Worm (Caenorhabditis elegans) whole organism, L1 larva: ENCODE measurements around the gene sex-1.
A peak's percentile ranks its signal among the peaks of the same experiment; 100 is the strongest.

Experiments
- C04F5.9 ChIP-seq: sonication (generic microtip); optimal IDR thresholded peaks from 2 replicates; lab custom pipeline; 2016; ENCODE audit warnings: missing genetic modification characterization, missing compliant biosample characterization
- C16A3.4 ChIP-seq: fragments of 150-350 bp; optimal IDR thresholded peaks from 2 replicates; lab custom pipeline; 2014; ENCODE audit warnings: missing biosample characterization, missing genetic modification characterization
- C34B4.2 ChIP-seq: sonication (generic microtip); optimal IDR thresholded peaks from 2 replicates; lab custom pipeline; 2017; ENCODE audit warnings: mild to moderate bottlenecking, missing genetic modification characterization, missing compliant biosample characterization
- ama-1 ChIP-seq: fragments of 150-350 bp; optimal IDR thresholded peaks from 2 replicates; lab custom pipeline; 2014
- blmp-1 ChIP-seq: fragments of 150-350 bp; optimal IDR thresholded peaks from 2 replicates; lab custom pipeline; 2014; ENCODE audit warnings: missing biosample characterization, missing genetic modification characterization
- ceh-82 ChIP-seq, 3 experiments: fragments of 150-350 bp in 1 of 3; sonication (generic microtip) in 2 of 3; optimal IDR thresholded peaks; 2 replicates each; lab custom pipeline; 2014 to 2017; ENCODE audit warnings: missing biosample characterization in 3 of 3, missing genetic modification characterization in 3 of 3
- ceh-90 ChIP-seq: sonication (generic microtip); optimal IDR thresholded peaks from 2 replicates; lab custom pipeline; 2016; ENCODE audit warnings: missing genetic modification characterization, missing compliant biosample characterization
- dsc-1 ChIP-seq: sonication (generic microtip); optimal IDR thresholded peaks from 2 replicates; lab custom pipeline; 2016; ENCODE audit warnings: mild to moderate bottlenecking, missing genetic modification characterization, missing compliant biosample characterization
- efl-1 ChIP-seq, 4 experiments: fragments of 150-350 bp; optimal IDR thresholded peaks in 3 of 4; peaks in 1 of 4; 1 replicate in 1 of 4; 2 replicates in 3 of 4; lab custom pipeline; 2014; ENCODE audit warnings: missing biosample characterization in 2 of 4, missing genetic modification characterization in 2 of 4, missing genetic modification reagents in 2 of 4
- efl-3 ChIP-seq: fragments of 200-800 bp; sonication (Bioruptor generic); optimal IDR thresholded peaks from 2 replicates; lab custom pipeline; 2018; ENCODE audit warnings: mild to moderate bottlenecking, missing genetic modification characterization, missing compliant biosample characterization
- egl-13 ChIP-seq: sonication (generic microtip); optimal IDR thresholded peaks from 2 replicates; lab custom pipeline; 2016; ENCODE audit warnings: missing genotype, missing genetic modification reagents, missing genetic modification characterization, missing compliant biosample characterization
- elt-2 ChIP-seq: sonication (generic microtip); optimal IDR thresholded peaks from 2 replicates; lab custom pipeline; 2016; ENCODE audit warnings: missing genetic modification characterization, mild to moderate bottlenecking, inconsistent platforms, missing compliant biosample characterization, missing genetic modification reagents
- elt-3 ChIP-seq, 6 experiments: fragments of 150-350 bp in 1 of 6; sonication (generic microtip); optimal IDR thresholded peaks; 2 replicates each; lab custom pipeline; 2017 to 2018; ENCODE audit warnings: missing biosample characterization in 6 of 6, missing genetic modification characterization in 6 of 6, inconsistent platforms in 1 of 6
- grh-1 ChIP-seq: fragments of 200-800 bp; sonication (Bioruptor generic); IDR thresholded peaks from 2 replicates; pipeline ENCODE4 v1.3.6; 2022; ENCODE audit warnings: missing genetic modification reagents, missing genetic modification characterization, missing compliant biosample characterization
- hpl-2 ChIP-seq: fragments of 150-350 bp; optimal IDR thresholded peaks from 2 replicates; lab custom pipeline; 2014; ENCODE audit warnings: missing biosample characterization, missing genetic modification reagents, missing genetic modification characterization
- jun-1 ChIP-seq: fragments of 150-350 bp; optimal IDR thresholded peaks from 2 replicates; lab custom pipeline; 2014; ENCODE audit warnings: missing biosample characterization, missing genetic modification reagents, missing genetic modification characterization
- lin-14 ChIP-seq: fragments of 200-800 bp; sonication (Bioruptor generic); optimal IDR thresholded peaks from 2 replicates; lab custom pipeline; 2018; ENCODE audit warnings: mild to moderate bottlenecking, missing genetic modification characterization, moderate library complexity, missing compliant biosample characterization
- lin-15B ChIP-seq: fragments of 150-350 bp; sonication (generic microtip); optimal IDR thresholded peaks from 3 replicates; lab custom pipeline; 2014; ENCODE audit warnings: missing biosample characterization, missing genetic modification characterization
- lin-35 ChIP-seq, 2 experiments: fragments of 150-350 bp; optimal IDR thresholded peaks; 2 replicates each; lab custom pipeline; 2014; ENCODE audit warnings: missing biosample characterization in 2 of 2, missing genetic modification characterization in 2 of 2, missing genetic modification reagents in 2 of 2
- lin-39 ChIP-seq: fragments of 150-350 bp; optimal IDR thresholded peaks from 2 replicates; lab custom pipeline; 2014; ENCODE audit warnings: missing biosample characterization, missing genetic modification reagents, missing genetic modification characterization
- lir-3 ChIP-seq: sonication (generic microtip); optimal IDR thresholded peaks from 2 replicates; lab custom pipeline; 2016; ENCODE audit warnings: mild to moderate bottlenecking, missing genetic modification characterization, moderate library complexity, missing compliant biosample characterization; ENCODE audit not compliant: poor library complexity
- lsy-2 ChIP-seq, 2 experiments: fragments of 150-350 bp; optimal IDR thresholded peaks; 2 replicates each; lab custom pipeline; 2014; ENCODE audit warnings: missing biosample characterization in 2 of 2, missing genetic modification characterization in 2 of 2
- mab-9 ChIP-seq: fragments of 200-800 bp; sonication (Bioruptor generic); IDR thresholded peaks from 2 replicates; pipeline ENCODE4 v1.3.6; 2022; ENCODE audit warnings: missing genetic modification reagents, missing genetic modification characterization, missing compliant biosample characterization
- mef-2 ChIP-seq: fragments of 150-350 bp; optimal IDR thresholded peaks from 2 replicates; lab custom pipeline; 2014; ENCODE audit warnings: missing biosample characterization, missing genetic modification characterization
- mep-1 ChIP-seq: fragments of 150-350 bp; optimal IDR thresholded peaks from 2 replicates; lab custom pipeline; 2014; ENCODE audit warnings: missing biosample characterization, missing genetic modification characterization
- nhr-11 ChIP-seq: fragments of 150-350 bp; optimal IDR thresholded peaks from 2 replicates; lab custom pipeline; 2014; ENCODE audit warnings: missing biosample characterization, missing genetic modification characterization
- nhr-19 ChIP-seq: fragments of 200-800 bp; sonication (Bioruptor generic); conservative IDR thresholded peaks from 2 replicates; pipeline ENCODE4 v1.3.6; 2022; ENCODE audit warnings: missing genetic modification characterization, missing compliant biosample characterization
- nhr-20 ChIP-seq: sonication (generic microtip); optimal IDR thresholded peaks from 2 replicates; lab custom pipeline; 2016; ENCODE audit warnings: mild to moderate bottlenecking, missing genetic modification characterization, missing compliant biosample characterization
- nhr-237 ChIP-seq: fragments of 150-350 bp; optimal IDR thresholded peaks from 2 replicates; lab custom pipeline; 2014; ENCODE audit warnings: missing biosample characterization, missing genetic modification characterization
- nhr-28 ChIP-seq: fragments of 150-350 bp; optimal IDR thresholded peaks from 2 replicates; lab custom pipeline; 2014; ENCODE audit warnings: missing biosample characterization, missing genetic modification characterization
- nhr-47 ChIP-seq: sonication (generic microtip); optimal IDR thresholded peaks from 2 replicates; lab custom pipeline; 2016; ENCODE audit warnings: mild to moderate bottlenecking, missing genetic modification characterization, moderate library complexity, missing compliant biosample characterization
- nhr-71 ChIP-seq: sonication (generic microtip); optimal IDR thresholded peaks from 2 replicates; lab custom pipeline; 2016; ENCODE audit warnings: mild to moderate bottlenecking, missing genetic modification characterization, moderate library complexity, missing compliant biosample characterization
- nhr-76 ChIP-seq: sonication (generic microtip); optimal IDR thresholded peaks from 2 replicates; lab custom pipeline; 2017; ENCODE audit warnings: missing biosample characterization, missing genetic modification characterization
- nhr-85 ChIP-seq: sonication (generic microtip); peaks from one replicate; lab custom pipeline; 2016; ENCODE audit warnings: missing genetic modification characterization, inconsistent platforms, missing compliant biosample characterization
- nhr-90 ChIP-seq: sonication (generic microtip); optimal IDR thresholded peaks from 2 replicates; lab custom pipeline; 2016; ENCODE audit warnings: mild to moderate bottlenecking, missing genetic modification characterization, missing compliant biosample characterization; ENCODE audit not compliant: poor library complexity
- snu-23 ChIP-seq: sonication (generic microtip); optimal IDR thresholded peaks from 2 replicates; lab custom pipeline; 2016; ENCODE audit warnings: missing genetic modification characterization, missing compliant biosample characterization
- sox-4 ChIP-seq: sonication (generic microtip); optimal IDR thresholded peaks from 2 replicates; lab custom pipeline; 2016; ENCODE audit warnings: missing genetic modification characterization, missing compliant biosample characterization
- sptf-1 ChIP-seq: fragments of 150-350 bp; optimal IDR thresholded peaks from 2 replicates; lab custom pipeline; 2014; ENCODE audit warnings: missing biosample characterization, missing genetic modification characterization
- sup-37 ChIP-seq: fragments of 200-800 bp; sonication (Bioruptor generic); optimal IDR thresholded peaks from 2 replicates; lab custom pipeline; 2018; ENCODE audit warnings: mild to moderate bottlenecking, missing genetic modification characterization, missing compliant biosample characterization
- swsn-7 ChIP-seq: sonication (generic microtip); optimal IDR thresholded peaks from 2 replicates; lab custom pipeline; 2016; ENCODE audit warnings: missing genetic modification characterization, missing compliant biosample characterization
- tbx-2 ChIP-seq: sonication (generic microtip); optimal IDR thresholded peaks from 2 replicates; lab custom pipeline; 2016; ENCODE audit warnings: missing genetic modification characterization, missing compliant biosample characterization
- unc-130 ChIP-seq: fragments of 150-350 bp; optimal IDR thresholded peaks from 2 replicates; lab custom pipeline; 2017; ENCODE audit warnings: missing biosample characterization, missing genetic modification characterization, inconsistent platforms
- unc-30 ChIP-seq: sonication (generic microtip); optimal IDR thresholded peaks from 2 replicates; lab custom pipeline; 2017; ENCODE audit warnings: missing biosample characterization, missing genetic modification characterization
- unc-98 ChIP-seq: fragments of 200-800 bp; sonication (Bioruptor generic); IDR thresholded peaks from 2 replicates; pipeline ENCODE4 v1.3.6; 2022; ENCODE audit warnings: missing genetic modification characterization, missing compliant biosample characterization
- vab-15 ChIP-seq: sonication (generic microtip); optimal IDR thresholded peaks from 2 replicates; lab custom pipeline; 2017; ENCODE audit warnings: missing genotype, mild to moderate bottlenecking, missing genetic modification characterization, missing compliant biosample characterization
- zip-4 ChIP-seq: fragments of 200-800 bp; sonication (Bioruptor generic); optimal IDR thresholded peaks from 2 replicates; lab custom pipeline; 2018; ENCODE audit warnings: mild to moderate bottlenecking, missing genetic modification characterization, moderate library complexity, missing compliant biosample characterization
- ztf-4 ChIP-seq: fragments of 150-350 bp; optimal IDR thresholded peaks from 2 replicates; lab custom pipeline; 2014; ENCODE audit warnings: missing biosample characterization, missing genetic modification characterization

Gene sex-1

DNA sequence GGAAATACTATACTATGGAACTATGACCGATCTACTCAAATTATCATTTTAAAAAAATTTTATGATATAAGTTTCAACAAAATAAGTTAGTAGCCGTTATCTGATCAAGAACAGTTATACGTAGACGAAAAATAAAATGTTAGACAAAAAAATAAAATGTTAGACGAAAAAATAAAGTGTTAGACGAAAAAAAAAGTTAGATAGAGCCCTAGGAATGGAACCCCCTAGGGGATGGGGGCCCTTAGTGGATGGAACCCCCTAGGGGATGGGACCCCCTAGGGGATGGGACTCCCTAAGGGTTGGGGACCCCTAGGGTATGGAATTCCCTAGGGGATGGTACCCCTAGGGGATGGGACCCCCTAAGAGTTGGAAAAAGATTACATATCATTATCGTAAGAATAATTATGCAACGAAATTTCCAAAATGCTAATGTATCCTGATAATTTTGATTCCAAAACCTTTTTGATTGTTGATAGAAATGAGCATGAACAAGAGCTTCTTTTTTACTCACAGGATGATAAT lies 14.0 kb upstream of the sex-1 start:
- TF ChIP-seq lir-3 (tag; lab: Kevin White, UChicago) (no peak), lin-39 (tag; lab: Kevin White, UChicago) (no peak), ztf-4 (tag; lab: Kevin White, UChicago) (no peak), tbx-2 (no peak), C16A3.4 (tag; lab: Kevin White, UChicago) (no peak), sox-4 (no peak), swsn-7 (tag; lab: Kevin White, UChicago) (no peak), zip-4 (GFP tag; lab: Kevin White, UChicago) (no peak), hpl-2 (GFP tag; lab: Kevin White, UChicago) (no peak), unc-98 (GFP tag; lab: Robert Waterston, UW) (no peak), lsy-2 (tag; optimal IDR thresholded peaks at IDR 0.05; lab: Kevin White, UChicago) (no peak)
- TF ChIP-seq, all 84 proteins: peak for 0

DNA sequence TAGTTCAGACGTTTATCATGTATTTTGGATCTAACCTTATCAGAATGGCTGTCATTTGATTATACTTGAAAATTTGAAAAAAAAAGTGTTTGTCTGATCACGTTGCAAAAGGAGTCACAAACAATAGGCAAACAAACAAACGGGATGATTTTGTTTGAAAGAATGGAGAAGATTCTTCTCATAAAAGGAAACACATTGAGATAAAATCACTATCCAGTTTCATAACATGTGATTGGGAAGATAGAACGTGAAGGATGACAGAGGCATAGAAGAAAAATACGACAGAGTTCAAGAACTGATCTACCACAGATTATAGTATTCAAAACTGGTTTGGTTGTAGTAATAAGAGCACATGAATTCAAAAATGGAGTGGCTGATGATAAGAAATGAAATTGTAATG lies 13.6 kb upstream of the sex-1 start, which contains the start of gene F44A6.5:
TSS of gene F44A6.5 (minus strand) at position 151 of the 400 bp plus-strand sequence.
- TF ChIP-seq nhr-76 (tag; lab: Kevin White, UChicago) (no peak), efl-1 (optimal IDR thresholded peaks at IDR 0.05; lab: Kevin White, UChicago) (no peak), efl-1 (GFP tag; optimal IDR thresholded peaks at IDR 0.05 in 1 of 2; lab: Kevin White, UChicago) (peak in 1 of 2 experiments; percentile 82), elt-3 (tag; optimal IDR thresholded peaks at IDR 0.05; lab: Kevin White, UChicago) (peak in 2 of 6 experiments; percentile 50 to 62), elt-2 (tag; lab: Kevin White, UChicago) (peak; percentile 79), nhr-47 (tag; lab: Kevin White, UChicago) (peak; percentile 23), C04F5.9 (tag; lab: Kevin White, UChicago) (no peak), nhr-71 (tag; lab: Kevin White, UChicago) (peak; percentile 79), jun-1 (tag; lab: Kevin White, UChicago) (no peak), snu-23 (GFP tag; lab: Kevin White, UChicago) (peak; percentile 60), nhr-28 (tag; lab: Kevin White, UChicago) (no peak), lir-3 (tag; lab: Kevin White, UChicago) (no peak), lsy-2 (tag; optimal IDR thresholded peaks at IDR 0.05; lab: Kevin White, UChicago) (peak in 1 of 2 experiments; percentile 17), nhr-19 (GFP tag; lab: Robert Waterston, UW) (peak; percentile 38; the same call in 1 of the 2 replicates), tbx-2 (peak; percentile 24), ceh-90 (tag; lab: Kevin White, UChicago) (no peak), lin-14 (peak; percentile 63), sup-37 (no peak), nhr-20 (tag; lab: Kevin White, UChicago) (peak; percentile 81), nhr-237 (tag; lab: Kevin White, UChicago) (no peak), C34B4.2 (no peak), ztf-4 (tag; lab: Kevin White, UChicago) (peak; percentile 64), nhr-85 (tag; lab: Kevin White, UChicago) (peak; percentile 91), unc-130 (tag; lab: Kevin White, UChicago) (peak; percentile 27), mep-1 (tag; lab: Kevin White, UChicago) (peak; percentile 18), grh-1 (GFP tag; lab: Robert Waterston, UW) (peak; percentile 75), blmp-1 (tag; lab: Kevin White, UChicago) (peak; percentile 40), lin-35 (GFP tag; optimal IDR thresholded peaks at IDR 0.05; lab: Kevin White, UChicago) (peak in 1 of 2 experiments; percentile 34), nhr-90 (peak; percentile 71)

DNA sequence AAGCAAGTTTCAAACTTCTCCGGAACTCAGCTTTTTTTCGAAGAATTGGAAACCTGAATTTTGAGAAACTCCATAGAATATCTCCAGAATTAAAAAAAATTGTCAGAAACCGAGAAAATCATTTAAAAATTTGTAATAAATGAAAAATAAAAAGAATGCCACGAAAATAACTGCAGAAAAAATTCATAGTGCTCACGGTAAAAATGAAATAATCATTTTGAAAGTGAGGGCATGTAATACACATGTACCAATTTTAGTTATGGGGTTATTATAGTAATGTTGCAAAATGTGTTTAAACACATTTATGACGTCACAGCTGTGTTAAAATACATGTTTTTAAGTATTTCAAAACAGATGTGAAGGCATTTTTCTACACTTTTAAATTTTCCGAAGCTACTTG lies 11.6 kb upstream of the sex-1 start:
- TF ChIP-seq dsc-1 (peak; percentile 21), lin-15B (tag; lab: Kevin White, UChicago) (no peak), nhr-20 (tag; lab: Kevin White, UChicago) (no peak), lin-35 (GFP tag; optimal IDR thresholded peaks at IDR 0.05; lab: Kevin White, UChicago) (no peak), nhr-28 (tag; lab: Kevin White, UChicago) (no peak), mef-2 (tag; lab: Kevin White, UChicago) (no peak), elt-2 (tag; lab: Kevin White, UChicago) (peak; percentile 15), mab-9 (GFP tag; lab: Robert Waterston, UW) (no peak), ztf-4 (tag; lab: Kevin White, UChicago) (peak; percentile 52), vab-15 (no peak), tbx-2 (no peak), snu-23 (GFP tag; lab: Kevin White, UChicago) (no peak), nhr-90 (no peak), ceh-90 (tag; lab: Kevin White, UChicago) (no peak), efl-3 (GFP tag; lab: Kevin White, UChicago) (no peak), nhr-47 (tag; lab: Kevin White, UChicago) (no peak), unc-30 (tag; lab: Kevin White, UChicago) (no peak), sptf-1 (tag; lab: Kevin White, UChicago) (no peak), ama-1 (lab: Kevin White, UChicago) (peak; percentile 12), ceh-82 (tag; optimal IDR thresholded peaks at IDR 0.05; lab: Kevin White, UChicago) (no peak), nhr-11 (tag; lab: Kevin White, UChicago) (no peak), lsy-2 (tag; optimal IDR thresholded peaks at IDR 0.05; lab: Kevin White, UChicago) (no peak), egl-13 (tag; lab: Kevin White, UChicago) (no peak)
